Worm (Caenorhabditis elegans) whole organism, L2 larva: ENCODE results near the gene F57C7.4.

ENCODE experiments used
- C34F6.9 ChIP-seq: fragments of 150-350 bp; optimal IDR thresholded peaks from 2 replicates; lab custom pipeline; 2014; ENCODE audit warnings: missing biosample characterization, missing genetic modification characterization
- F13H6.1 ChIP-seq: sonication (generic microtip); optimal IDR thresholded peaks from 2 replicates; lab custom pipeline; 2016; ENCODE audit warnings: missing genetic modification characterization, missing compliant biosample characterization
- Y55F3AM.14 ChIP-seq: fragments of 200-800 bp; sonication (Bioruptor generic); optimal IDR thresholded peaks from 2 replicates; lab custom pipeline; 2018; ENCODE audit warnings: mild to moderate bottlenecking, missing genetic modification characterization, missing compliant biosample characterization
- ZK546.5 ChIP-seq: sonication (generic microtip); optimal IDR thresholded peaks from 2 replicates; lab custom pipeline; 2017; ENCODE audit warnings: missing biosample characterization, missing genetic modification characterization
- aly-2 ChIP-seq: fragments of 150-350 bp; optimal IDR thresholded peaks from 2 replicates; lab custom pipeline; 2014; ENCODE audit warnings: missing biosample characterization, missing genetic modification characterization
- ama-1 ChIP-seq: fragments of 150-350 bp; optimal IDR thresholded peaks from 2 replicates; lab custom pipeline; 2018; ENCODE audit warnings: inconsistent platforms
- blmp-1 ChIP-seq: sonication (generic microtip); optimal IDR thresholded peaks from 2 replicates; lab custom pipeline; 2017; ENCODE audit warnings: missing genetic modification characterization, mild to moderate bottlenecking, missing compliant biosample characterization, antibody characterized with exemption, moderate library complexity; ENCODE audit not compliant: insufficient read depth
- ceh-16 ChIP-seq: fragments of 150-350 bp; optimal IDR thresholded peaks from 2 replicates; lab custom pipeline; 2014; ENCODE audit warnings: missing biosample characterization, missing genetic modification characterization
- dmd-4 ChIP-seq: sonication (generic microtip); optimal IDR thresholded peaks from 2 replicates; lab custom pipeline; 2017; ENCODE audit warnings: missing biosample characterization, missing genetic modification characterization
- elt-3 ChIP-seq: sonication (generic microtip); optimal IDR thresholded peaks from 2 replicates; lab custom pipeline; 2017; ENCODE audit warnings: missing biosample characterization, missing genetic modification characterization
- fos-1 ChIP-seq: fragments of 150-350 bp; optimal IDR thresholded peaks from 2 replicates; lab custom pipeline; 2014; ENCODE audit warnings: missing biosample characterization, missing genetic modification characterization
- lin-11 ChIP-seq: fragments of 150-350 bp; sonication (generic microtip); optimal IDR thresholded peaks from 2 replicates; lab custom pipeline; 2014; ENCODE audit warnings: missing biosample characterization, missing genetic modification characterization, inconsistent platforms, mixed read lengths
- lin-13 ChIP-seq: fragments of 150-350 bp; optimal IDR thresholded peaks from 2 replicates; lab custom pipeline; 2014; ENCODE audit warnings: missing biosample characterization, missing genetic modification reagents, missing genetic modification characterization
- lin-39 ChIP-seq: fragments of 150-350 bp; optimal IDR thresholded peaks from 2 replicates; lab custom pipeline; 2014; ENCODE audit warnings: missing biosample characterization, missing genetic modification reagents, missing genetic modification characterization
- lsy-2 ChIP-seq, 2 experiments: fragments of 150-350 bp in 1 of 2; sonication (generic microtip) in 1 of 2; optimal IDR thresholded peaks; 2 replicates each; lab custom pipeline; 2014 to 2017; ENCODE audit warnings: missing biosample characterization in 2 of 2, missing genetic modification characterization in 2 of 2
- mab-5 ChIP-seq: fragments of 150-350 bp; optimal IDR thresholded peaks from 2 replicates; lab custom pipeline; 2014; ENCODE audit warnings: missing biosample characterization, missing genetic modification characterization
- mbf-1 ChIP-seq: sonication (generic microtip); optimal IDR thresholded peaks from 2 replicates; lab custom pipeline; 2017; ENCODE audit warnings: missing biosample characterization, missing genetic modification characterization
- nhr-10 ChIP-seq: sonication (generic microtip); optimal IDR thresholded peaks from 2 replicates; lab custom pipeline; 2017; ENCODE audit warnings: missing biosample characterization, missing genetic modification characterization
- nhr-11 ChIP-seq: fragments of 150-350 bp; optimal IDR thresholded peaks from 2 replicates; lab custom pipeline; 2014; ENCODE audit warnings: missing biosample characterization, missing genetic modification characterization
- nhr-12 ChIP-seq: fragments of 150-350 bp; optimal IDR thresholded peaks from 2 replicates; lab custom pipeline; 2014; ENCODE audit warnings: missing biosample characterization, missing genetic modification characterization
- nhr-129 ChIP-seq: fragments of 150-350 bp; optimal IDR thresholded peaks from 2 replicates; lab custom pipeline; 2014; ENCODE audit warnings: missing biosample characterization, missing genetic modification characterization
- nhr-21 ChIP-seq: fragments of 150-350 bp; optimal IDR thresholded peaks from 2 replicates; lab custom pipeline; 2014; ENCODE audit warnings: missing biosample characterization, missing genetic modification characterization
- nhr-237 ChIP-seq: fragments of 150-350 bp; optimal IDR thresholded peaks from 2 replicates; lab custom pipeline; 2014; ENCODE audit warnings: missing biosample characterization, missing genetic modification characterization
- nhr-25 ChIP-seq: fragments of 150-350 bp; sonication (generic microtip); optimal IDR thresholded peaks from 3 replicates; lab custom pipeline; 2014; ENCODE audit warnings: missing biosample characterization, missing genetic modification characterization
- nhr-77 ChIP-seq: fragments of 150-350 bp; optimal IDR thresholded peaks from 2 replicates; lab custom pipeline; 2014; ENCODE audit warnings: missing biosample characterization, missing genetic modification characterization
- peb-1 ChIP-seq: fragments of 150-350 bp; optimal IDR thresholded peaks from 2 replicates; lab custom pipeline; 2014; ENCODE audit warnings: missing biosample characterization, missing genetic modification characterization
- sem-4 ChIP-seq: fragments of 150-350 bp; optimal IDR thresholded peaks from 2 replicates; lab custom pipeline; 2014; ENCODE audit warnings: missing biosample characterization, missing genetic modification reagents, missing genetic modification characterization
- skn-1 ChIP-seq: sonication (generic microtip); optimal IDR thresholded peaks from 2 replicates; lab custom pipeline; 2017; ENCODE audit warnings: missing biosample characterization, missing genetic modification characterization
- sma-3 ChIP-seq: sonication (generic microtip); optimal IDR thresholded peaks from 2 replicates; lab custom pipeline; 2016; ENCODE audit warnings: missing genetic modification reagents, missing genetic modification characterization, missing compliant biosample characterization
- sma-9 ChIP-seq, 2 experiments: fragments of 150-350 bp in 1 of 2; sonication (generic microtip) in 1 of 2; optimal IDR thresholded peaks; 2 replicates each; lab custom pipeline; 2014 to 2016; ENCODE audit warnings: missing genetic modification characterization in 2 of 2, mild to moderate bottlenecking in 1 of 2, missing biosample characterization in 1 of 2, missing compliant biosample characterization in 1 of 2, missing genetic modification reagents in 1 of 2, moderate library complexity in 1 of 2
- snpc-4 ChIP-seq: fragments of 150-350 bp; optimal IDR thresholded peaks from 2 replicates; lab custom pipeline; 2014; ENCODE audit warnings: missing biosample characterization, missing genetic modification characterization
- unc-39 ChIP-seq: fragments of 150-350 bp; optimal IDR thresholded peaks from 2 replicates; lab custom pipeline; 2014; ENCODE audit warnings: missing biosample characterization, missing genetic modification characterization
- unc-55 ChIP-seq: fragments of 150-350 bp; sonication (generic microtip); optimal IDR thresholded peaks from 3 replicates; lab custom pipeline; 2014; ENCODE audit warnings: missing biosample characterization, missing genetic modification reagents, missing genetic modification characterization
- unc-62 ChIP-seq: fragments of 150-350 bp; optimal IDR thresholded peaks from 2 replicates; lab custom pipeline; 2014; ENCODE audit warnings: missing biosample characterization, missing genetic modification reagents, missing genetic modification characterization
- zag-1 ChIP-seq: fragments of 150-350 bp; optimal IDR thresholded peaks from 2 replicates; lab custom pipeline; 2014; ENCODE audit warnings: missing biosample characterization, missing genetic modification characterization
- ztf-11 ChIP-seq: sonication (generic microtip); optimal IDR thresholded peaks from 2 replicates; lab custom pipeline; 2017; ENCODE audit warnings: missing biosample characterization, missing genetic modification characterization

F57C7.4 gene

ce11 chrX:10629117-10629516 lies 39.8 kb upstream of the F57C7.4 start (continued):
- TF ChIP-seq sma-9 (GFP tag; optimal IDR thresholded peaks at IDR 0.05; lab: Kevin White, UChicago) = peak; percentile 11
- TF ChIP-seq sma-9 (tag; optimal IDR thresholded peaks at IDR 0.05; lab: Kevin White, UChicago) = no peak
- no peak for TF ChIP-seq unc-55 (GFP tag; lab: Kevin White, UChicago)
- no peak for TF ChIP-seq ceh-16 (tag; lab: Kevin White, UChicago)
- no peak for TF ChIP-seq sem-4 (tag; lab: Kevin White, UChicago)
- TF ChIP-seq lin-13 = no peak
- TF ChIP-seq sma-3 = no peak
- TF ChIP-seq nhr-237 (tag; lab: Kevin White, UChicago) = no peak
- no peak for TF ChIP-seq blmp-1 (tag; lab: Kevin White, UChicago)
- no peak for TF ChIP-seq zag-1 (tag; lab: Kevin White, UChicago)
- TF ChIP-seq nhr-21 (tag; lab: Kevin White, UChicago) = no peak
- peak; percentile 3 for TF ChIP-seq mab-5 (tag; lab: Kevin White, UChicago)
- no peak for TF ChIP-seq nhr-77 (tag; lab: Kevin White, UChicago)
- TF ChIP-seq unc-62 (GFP tag; lab: Kevin White, UChicago) = no peak
- no peak for TF ChIP-seq nhr-11 (tag; lab: Kevin White, UChicago)
- TF ChIP-seq mbf-1 (tag; lab: Kevin White, UChicago) = no peak
- no peak for TF ChIP-seq dmd-4 (tag; lab: Kevin White, UChicago)
- TF ChIP-seq nhr-10 (tag; lab: Kevin White, UChicago) = no peak
- TF ChIP-seq ZK546.5 = no peak
- TF ChIP-seq unc-39 = no peak
- TF ChIP-seq nhr-12 = no peak
- TF ChIP-seq elt-3 (tag; lab: Kevin White, UChicago) = no peak

- TF ChIP-seq Y55F3AM.14 (GFP tag; lab: Kevin White, UChicago) = no peak
- TF ChIP-seq fos-1 (tag; lab: Kevin White, UChicago) = peak; percentile 39
- no peak for TF ChIP-seq ama-1 (lab: Kevin White, UChicago)
- peak; percentile 45 for TF ChIP-seq sma-9 (GFP tag; optimal IDR thresholded peaks at IDR 0.05; lab: Kevin White, UChicago)
- no peak for TF ChIP-seq sma-9 (tag; optimal IDR thresholded peaks at IDR 0.05; lab: Kevin White, UChicago)
- TF ChIP-seq peb-1 = no peak
- TF ChIP-seq sem-4 (tag; lab: Kevin White, UChicago) = no peak
- TF ChIP-seq skn-1 (tag; lab: Kevin White, UChicago) = no peak
- no peak for TF ChIP-seq nhr-77 (tag; lab: Kevin White, UChicago)
- TF ChIP-seq nhr-129 (tag; lab: Kevin White, UChicago) = peak; percentile 55
These were observed 39.1 kb upstream of the F57C7.4 start, which contains the start of gene M79.2 for ce11 chrX:10628454-10628853. Gene M79.2, minus strand, starts transcription at chrX:10628807.

- TF ChIP-seq nhr-12 (no peak), Y55F3AM.14 (GFP tag; lab: Kevin White, UChicago) (no peak), nhr-129 (tag; lab: Kevin White, UChicago) (peak; percentile 51), blmp-1 (tag; lab: Kevin White, UChicago) (no peak), lsy-2 (tag; optimal IDR thresholded peaks at IDR 0.05; lab: Kevin White, UChicago) (peak in 1 of 2 experiments; percentile 5), lin-11 (tag; lab: Kevin White, UChicago) (no peak), sem-4 (tag; lab: Kevin White, UChicago) (peak; percentile 9), dmd-4 (tag; lab: Kevin White, UChicago) (no peak), peb-1 (no peak), ama-1 (lab: Kevin White, UChicago) (no peak), zag-1 (tag; lab: Kevin White, UChicago) (no peak), fos-1 (tag; lab: Kevin White, UChicago) (peak; percentile 36), lin-39 (tag; lab: Kevin White, UChicago) (no peak), C34F6.9 (tag; lab: Kevin White, UChicago) (peak; percentile 39), ztf-11 (tag; lab: Kevin White, UChicago) (no peak), sma-9 (GFP tag; optimal IDR thresholded peaks at IDR 0.05; lab: Kevin White, UChicago) (no peak), sma-9 (tag; optimal IDR thresholded peaks at IDR 0.05; lab: Kevin White, UChicago) (no peak), snpc-4 (tag; lab: Kevin White, UChicago) (no peak), F13H6.1 (tag; lab: Kevin White, UChicago) (peak; percentile 18)
These were observed 34.8 kb upstream of the F57C7.4 start, which contains the start of gene abl-1 for ce11 chrX:10624157-10624623. Gene abl-1, minus strand, starts transcription at chrX:10624207.

ce11 chrX:10623119-10623518 lies 33.8 kb upstream of the F57C7.4 start:
- TF ChIP-seq nhr-25 (tag; lab: Kevin White, UChicago) (no peak), aly-2 (tag; lab: Kevin White, UChicago) (no peak), nhr-129 (tag; lab: Kevin White, UChicago) (peak; percentile 9), lin-13 (no peak), C34F6.9 (tag; lab: Kevin White, UChicago) (peak; percentile 18)
